Fruit fly (Drosophila melanogaster) whole organism, wandering third instar larva: Measurements from ENCODE around the gene her.

ENCODE experiments used
- Abd-B ChIP-seq: fragments of >200 bp; optimal IDR thresholded peaks from 2 replicates; lab custom pipeline; 2017; ENCODE audit warnings: missing biosample characterization, missing genetic modification characterization
- CG32264 ChIP-seq: fragments of 200-800 bp; sonication (Bioruptor generic); optimal IDR thresholded peaks from 2 replicates; lab custom pipeline; 2016; ENCODE audit warnings: missing biosample characterization, missing genetic modification characterization
- CG9705 ChIP-seq: fragments of 200-800 bp; sonication (Bioruptor generic); optimal IDR thresholded peaks from 2 replicates; lab custom pipeline; 2018; ENCODE audit warnings: missing biosample characterization, mild to moderate bottlenecking, missing genetic modification characterization
- CrebA ChIP-seq: fragments of 200-800 bp; sonication (Bioruptor generic); optimal IDR thresholded peaks from 2 replicates; lab custom pipeline; 2016; ENCODE audit warnings: missing biosample characterization, mild to moderate bottlenecking, missing genetic modification characterization, borderline replicate concordance
- Dfd ChIP-seq: fragments of >200 bp; optimal IDR thresholded peaks from 2 replicates; lab custom pipeline; 2017; ENCODE audit warnings: missing biosample characterization, missing genetic modification characterization
- Dif ChIP-seq: fragments of 200-275, 200-300 bp; sonication (Bioruptor generic); optimal IDR thresholded peaks from 2 replicates; lab custom pipeline; 2018; ENCODE audit warnings: missing biosample characterization, missing genetic modification characterization; ENCODE audit not compliant: partially characterized antibody
- GATAd ChIP-seq: sonication (Bioruptor generic); optimal IDR thresholded peaks from 2 replicates; lab custom pipeline; 2016; ENCODE audit warnings: missing biosample characterization, missing genetic modification characterization
- HLH106 ChIP-seq: fragments of 200-800 bp; optimal IDR thresholded peaks from 3 replicates; lab custom pipeline; 2019; ENCODE audit warnings: missing biosample characterization, mild to moderate bottlenecking, missing genetic modification characterization, moderate library complexity
- Hnf4 ChIP-seq: fragments of 200-800 bp; sonication (Bioruptor generic); optimal IDR thresholded peaks from 2 replicates; lab custom pipeline; 2016; ENCODE audit warnings: missing biosample characterization, mild to moderate bottlenecking, missing genetic modification characterization
- Hr78 ChIP-seq: fragments of >200 bp; optimal IDR thresholded peaks from 2 replicates; lab custom pipeline; 2017; ENCODE audit warnings: missing biosample characterization, missing genetic modification characterization
- Hr83 ChIP-seq: fragments of 200-300 bp; sonication (Bioruptor generic); optimal IDR thresholded peaks from 2 replicates; lab custom pipeline; 2016; ENCODE audit warnings: missing biosample characterization, mild to moderate bottlenecking, missing genetic modification characterization, moderate library complexity; ENCODE audit not compliant: poor library complexity, severe bottlenecking
- Jra ChIP-seq: sonication (Bioruptor generic); optimal IDR thresholded peaks from 2 replicates; lab custom pipeline; 2016; ENCODE audit warnings: missing biosample characterization, missing genetic modification characterization
- Mio ChIP-seq: sonication (Bioruptor generic); optimal IDR thresholded peaks from 2 replicates; lab custom pipeline; 2016; ENCODE audit warnings: missing biosample characterization, missing genetic modification characterization
- Myc ChIP-seq: fragments of >200 bp; optimal IDR thresholded peaks from 2 replicates; lab custom pipeline; 2017
- N ChIP-seq: fragments of >200 bp; optimal IDR thresholded peaks from 2 replicates; lab custom pipeline; 2018; ENCODE audit warnings: missing biosample characterization, missing external identifiers, missing genetic modification characterization
- OdsH ChIP-seq: fragments of 200-800 bp; sonication (Bioruptor generic); optimal IDR thresholded peaks from 2 replicates; lab custom pipeline; 2016; ENCODE audit warnings: missing biosample characterization, mild to moderate bottlenecking, missing genetic modification characterization
- Rel ChIP-seq, 2 experiments: fragments of 200-800 bp; sonication (Bioruptor generic) in 1 of 2; optimal IDR thresholded peaks; 2 replicates in 1 of 2; 3 replicates in 1 of 2; lab custom pipeline; 2016 to 2019; ENCODE audit warnings: mild to moderate bottlenecking in 2 of 2, missing biosample characterization in 2 of 2, missing genetic modification characterization in 2 of 2, moderate library complexity in 1 of 2
- Sp1 ChIP-seq: fragments of 200-800 bp; sonication (Bioruptor generic); optimal IDR thresholded peaks from 3 replicates; lab custom pipeline; 2019; ENCODE audit warnings: missing biosample characterization, mild to moderate bottlenecking, missing genetic modification characterization, moderate library complexity
- Vsx2 ChIP-seq: fragments of 200-300, 225-300 bp; sonication (Bioruptor generic); optimal IDR thresholded peaks from 2 replicates; lab custom pipeline; 2018; ENCODE audit warnings: missing biosample characterization, missing genetic modification characterization; ENCODE audit not compliant: partially characterized antibody
- br ChIP-seq: fragments of 200-800 bp; sonication (Bioruptor generic); optimal IDR thresholded peaks from 2 replicates; lab custom pipeline; 2016; ENCODE audit warnings: missing biosample characterization, missing genetic modification characterization
- brk ChIP-seq: fragments of 200-800 bp; sonication (Bioruptor generic); optimal IDR thresholded peaks from 2 replicates; lab custom pipeline; 2016; ENCODE audit warnings: missing biosample characterization, mild to moderate bottlenecking, missing genetic modification characterization
- dl ChIP-seq, 2 experiments: fragments of 175-275, 200-275 bp in 1 of 2; fragments of 200-275 bp in 1 of 2; sonication (Bioruptor generic); optimal IDR thresholded peaks; lab custom pipeline; 2018; ENCODE audit warnings: mild to moderate bottlenecking in 2 of 2, missing biosample characterization in 2 of 2, missing genetic modification characterization in 2 of 2, moderate library complexity in 2 of 2; ENCODE audit not compliant: partially characterized antibody in 2 of 2, insufficient read depth in 1 of 2
- dmrt93B ChIP-seq: fragments of 200-800 bp; sonication (Bioruptor generic); optimal IDR thresholded peaks from 2 replicates; lab custom pipeline; 2018; ENCODE audit warnings: missing biosample characterization, mild to moderate bottlenecking, missing genetic modification characterization
- dsf ChIP-seq: sonication (Bioruptor generic); optimal IDR thresholded peaks from 2 replicates; lab custom pipeline; 2016; ENCODE audit warnings: missing biosample characterization, missing genetic modification characterization, borderline replicate concordance
- ey ChIP-seq: fragments of 200-800 bp; sonication (Bioruptor generic); optimal IDR thresholded peaks from 2 replicates; lab custom pipeline; 2016; ENCODE audit warnings: missing biosample characterization, missing genetic modification characterization
- foxo ChIP-seq, 2 experiments: fragments of 200-800 bp; sonication (Bioruptor generic); optimal IDR thresholded peaks; 2 replicates in 1 of 2; 3 replicates in 1 of 2; lab custom pipeline; 2016 to 2017; ENCODE audit warnings: missing biosample characterization in 2 of 2, missing genetic modification characterization in 2 of 2
- fru ChIP-seq: fragments of 200-800 bp; sonication (Bioruptor generic); optimal IDR thresholded peaks from 3 replicates; lab custom pipeline; 2016; ENCODE audit warnings: missing biosample characterization, mild to moderate bottlenecking, missing genetic modification characterization
- h ChIP-seq: fragments of 200-800 bp; sonication (Bioruptor generic); optimal IDR thresholded peaks from 3 replicates; lab custom pipeline; 2016; ENCODE audit warnings: missing biosample characterization, mild to moderate bottlenecking, missing genetic modification characterization
- jim ChIP-seq: fragments of 175-275, 200-325 bp; sonication (Bioruptor generic); optimal IDR thresholded peaks from 2 replicates; lab custom pipeline; 2016; ENCODE audit warnings: missing biosample characterization, mild to moderate bottlenecking, missing genetic modification characterization
- lola ChIP-seq: fragments of >200 bp; optimal IDR thresholded peaks from 2 replicates; lab custom pipeline; 2017; ENCODE audit warnings: missing biosample characterization, missing genetic modification characterization
- pan ChIP-seq: fragments of >200 bp; optimal IDR thresholded peaks from 2 replicates; lab custom pipeline; 2017
- psq ChIP-seq: fragments of 200-800 bp; sonication (Bioruptor generic); optimal IDR thresholded peaks from 3 replicates; lab custom pipeline; 2017; ENCODE audit warnings: missing biosample characterization, mild to moderate bottlenecking, missing genetic modification characterization, moderate library complexity
- rgr ChIP-seq: fragments of 200-800 bp; sonication (Bioruptor generic); optimal IDR thresholded peaks from 3 replicates; lab custom pipeline; 2016; ENCODE audit warnings: missing biosample characterization, mild to moderate bottlenecking, missing genetic modification characterization
- sage ChIP-seq: fragments of 200-800 bp; sonication (Bioruptor generic); optimal IDR thresholded peaks from 2 replicates; lab custom pipeline; 2016; ENCODE audit warnings: missing biosample characterization, mild to moderate bottlenecking, missing genetic modification characterization
- sv ChIP-seq: fragments of 200-800 bp; sonication (Bioruptor generic); optimal IDR thresholded peaks from 3 replicates; lab custom pipeline; 2016; ENCODE audit warnings: missing biosample characterization, missing genetic modification characterization
- tai ChIP-seq: sonication (Bioruptor generic); optimal IDR thresholded peaks from 2 replicates; lab custom pipeline; 2016; ENCODE audit warnings: missing biosample characterization, missing genetic modification characterization
- usp ChIP-seq: fragments of >200 bp; optimal IDR thresholded peaks from 2 replicates; lab custom pipeline; 2017; ENCODE audit warnings: missing biosample characterization, missing genetic modification characterization
- woc ChIP-seq: sonication (Bioruptor generic); optimal IDR thresholded peaks from 2 replicates; lab custom pipeline; 2016; ENCODE audit warnings: missing biosample characterization, mild to moderate bottlenecking, missing genetic modification characterization

her gene

DNA sequence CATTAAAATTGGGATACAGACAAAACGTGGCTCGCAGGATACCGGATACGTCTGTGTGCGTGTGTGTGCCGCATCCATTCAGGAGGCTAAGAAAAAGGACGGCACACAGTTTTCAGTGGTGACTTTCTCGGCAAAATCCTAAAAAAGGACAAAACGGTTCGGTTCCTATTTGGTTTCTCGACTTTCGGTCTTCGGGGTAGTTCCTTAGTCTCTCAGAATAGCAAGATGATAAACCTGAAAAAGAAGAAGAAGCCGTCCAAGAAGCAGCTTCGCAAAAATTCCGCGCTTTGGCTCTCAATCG, 8.6 kb downstream of the her start:
- TF ChIP-seq Sp1 (GFP tag; lab: Kevin White, UChicago), result no peak
- no peak for TF ChIP-seq GATAd (GFP tag; lab: Kevin White, UChicago)
- TF ChIP-seq CG9705 (GFP tag; lab: Kevin White, UChicago), result no peak
- no peak for TF ChIP-seq tai
- TF ChIP-seq Abd-B, result no peak
- TF ChIP-seq ey (GFP tag; lab: Kevin White, UChicago), result no peak
- TF ChIP-seq Myc (lab: Kevin White, UChicago), result no peak
- TF ChIP-seq Hr83, result no peak
- no peak for TF ChIP-seq pan (lab: Kevin White, UChicago)
- no peak for TF ChIP-seq Jra (GFP tag; lab: Kevin White, UChicago)
- TF ChIP-seq lola, result no peak
- TF ChIP-seq, all 38 proteins: peak for 0

DNA sequence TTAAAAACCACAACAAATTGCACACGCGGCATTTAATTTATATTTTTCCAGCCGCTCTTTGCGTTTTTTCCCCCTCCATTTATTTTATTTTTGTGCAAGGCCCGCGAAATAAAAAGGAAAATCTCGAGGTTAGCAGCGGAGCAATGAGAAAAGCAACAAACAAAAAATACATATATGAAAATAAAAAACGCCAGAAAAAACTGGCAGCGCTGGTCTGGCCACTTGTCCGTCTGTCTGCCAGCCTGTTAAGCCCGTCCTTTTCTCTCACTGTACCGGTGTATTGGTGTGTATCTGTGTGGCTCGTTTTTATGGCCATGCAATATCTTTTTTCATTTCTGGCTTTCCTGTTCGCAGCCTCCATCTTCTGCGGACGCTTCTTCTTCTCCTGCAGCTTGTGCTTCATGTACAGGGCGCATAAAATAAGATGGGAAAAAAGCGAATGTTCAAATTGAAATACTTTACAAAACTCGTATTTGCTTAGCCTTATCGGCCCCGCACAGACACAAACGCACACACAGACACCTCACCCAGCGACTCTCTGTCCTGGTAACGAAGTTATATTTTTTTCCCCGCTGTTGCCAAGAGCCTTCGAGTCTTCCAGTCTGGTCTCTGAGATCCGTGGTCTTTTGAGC, 9.5 kb downstream of the her start:
- no peak for TF ChIP-seq tai
- TF ChIP-seq foxo (GFP tag; optimal IDR thresholded peaks at IDR 0.05; lab: Kevin White, UChicago), result peak in 1 of 2 experiments; percentile 40
- peak; percentile 41 for TF ChIP-seq woc (GFP tag; lab: Kevin White, UChicago)
- no peak for TF ChIP-seq Dfd
- TF ChIP-seq Hr78 (GFP tag; lab: Kevin White, UChicago), result no peak
- TF ChIP-seq GATAd (GFP tag; lab: Kevin White, UChicago), result no peak
- TF ChIP-seq N, result no peak
- TF ChIP-seq CrebA (GFP tag; lab: Kevin White, UChicago), result peak; percentile 59
- no peak for TF ChIP-seq HLH106 (tag; lab: Kevin White, UChicago)
- peak; percentile 86 for TF ChIP-seq psq (GFP tag; lab: Kevin White, UChicago)
- no peak for TF ChIP-seq sage
- no peak for TF ChIP-seq sv (GFP tag; lab: Kevin White, UChicago)
- TF ChIP-seq Hnf4 (GFP tag; lab: Kevin White, UChicago), result peak; percentile 22
- no peak for TF ChIP-seq jim (GFP tag; lab: Kevin White, UChicago)
- TF ChIP-seq Vsx2 (GFP tag; lab: Kevin White, UChicago), result no peak
- TF ChIP-seq Rel (GFP tag; optimal IDR thresholded peaks at IDR 0.05; lab: Kevin White, UChicago), result peak; percentile 55
- peak; percentile 15 for TF ChIP-seq Rel (tag; optimal IDR thresholded peaks at IDR 0.05; lab: Kevin White, UChicago)
- TF ChIP-seq Mio (GFP tag; lab: Kevin White, UChicago), result no peak
- TF ChIP-seq Sp1 (GFP tag; lab: Kevin White, UChicago), result peak; percentile 64
- TF ChIP-seq Myc (lab: Kevin White, UChicago), result no peak
- no peak for TF ChIP-seq brk (GFP tag; lab: Kevin White, UChicago)
- peak; percentile 41 for TF ChIP-seq Jra (GFP tag; lab: Kevin White, UChicago)
- TF ChIP-seq OdsH, result peak; percentile 34
- TF ChIP-seq usp (GFP tag; lab: Kevin White, UChicago), result no peak
- TF ChIP-seq CG32264 (GFP tag; lab: Kevin White, UChicago), result peak; percentile 16
- TF ChIP-seq Hr83, result no peak
- peak; percentile 32 for TF ChIP-seq h (GFP tag; lab: Kevin White, UChicago)
- no peak for TF ChIP-seq dmrt93B (GFP tag; lab: Kevin White, UChicago)
- peak; percentile 20 for TF ChIP-seq ey (GFP tag; lab: Kevin White, UChicago)
- TF ChIP-seq rgr, result no peak
- TF ChIP-seq dsf, result no peak
- TF ChIP-seq br (GFP tag; lab: Kevin White, UChicago), result peak; percentile 4
- peak; percentile 43 for TF ChIP-seq fru (GFP tag; lab: Kevin White, UChicago)
- TF ChIP-seq dl (GFP tag; optimal IDR thresholded peaks at IDR 0.05; lab: Kevin White, UChicago; ENCODE audit: insufficient read depth in 1 of 2, partially characterized antibody in 2 of 2), result peak in 1 of 2 experiments; percentile 15
- TF ChIP-seq lola, result no peak
- no peak for TF ChIP-seq Dif
- TF ChIP-seq, all 38 proteins: peak for 15

DNA sequence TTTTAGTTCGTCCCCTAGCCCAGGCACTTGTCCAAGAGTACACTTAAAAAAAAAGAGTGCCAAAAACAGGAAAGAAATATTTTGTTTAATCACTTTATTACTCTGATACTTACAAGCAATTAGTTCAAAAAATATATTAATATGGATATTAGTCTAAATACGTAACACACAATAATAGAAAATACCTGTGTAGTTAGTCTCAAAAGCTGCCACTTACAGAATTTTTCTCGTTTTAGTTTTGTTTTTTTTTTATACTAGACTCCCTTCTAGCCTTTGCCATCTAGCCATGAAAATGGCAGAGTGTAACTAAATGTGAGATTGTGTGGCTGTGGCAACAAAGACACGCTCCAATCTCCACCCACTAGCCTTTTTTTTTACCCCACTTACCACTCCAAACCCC, 10.9 kb downstream of the her start:
- TF ChIP-seq ey (GFP tag; lab: Kevin White, UChicago) (no peak), lola (no peak), usp (GFP tag; lab: Kevin White, UChicago) (no peak), CG9705 (GFP tag; lab: Kevin White, UChicago) (no peak), Jra (GFP tag; lab: Kevin White, UChicago) (no peak), pan (lab: Kevin White, UChicago) (no peak), Rel (GFP tag; optimal IDR thresholded peaks at IDR 0.05; lab: Kevin White, UChicago) (no peak), Rel (tag; optimal IDR thresholded peaks at IDR 0.05; lab: Kevin White, UChicago) (no peak), CG32264 (GFP tag; lab: Kevin White, UChicago) (no peak), Dfd (no peak), jim (GFP tag; lab: Kevin White, UChicago) (no peak), br (GFP tag; lab: Kevin White, UChicago) (no peak), brk (GFP tag; lab: Kevin White, UChicago) (no peak), Hr83 (no peak)
